Worm (Caenorhabditis elegans) whole organism, late embryonic: ENCODE data around the gene B0563.7.
"Not testable (repeated sequence)": the region's sequence is repeated elsewhere in the genome, so short reads cannot be mapped to it uniquely, and the experiment has no call there.

ENCODE experiments used
- K02D7.2 ChIP-seq: sonication (generic microtip); optimal IDR thresholded peaks from 2 replicates; lab custom pipeline; 2017; ENCODE audit warnings: mild to moderate bottlenecking, missing genetic modification characterization, missing compliant biosample characterization
- ceh-24 ChIP-seq: sonication (generic microtip); optimal IDR thresholded peaks from 2 replicates; lab custom pipeline; 2016; ENCODE audit warnings: mild to moderate bottlenecking, missing genetic modification characterization, missing compliant biosample characterization
- ceh-34 ChIP-seq: sonication (generic microtip); optimal IDR thresholded peaks from 2 replicates; lab custom pipeline; 2016; ENCODE audit warnings: mild to moderate bottlenecking, missing genetic modification characterization, missing compliant biosample characterization
- fkh-6 ChIP-seq: sonication (generic microtip); optimal IDR thresholded peaks from 2 replicates; lab custom pipeline; 2016; ENCODE audit warnings: missing genetic modification characterization, missing compliant biosample characterization

DNA sequence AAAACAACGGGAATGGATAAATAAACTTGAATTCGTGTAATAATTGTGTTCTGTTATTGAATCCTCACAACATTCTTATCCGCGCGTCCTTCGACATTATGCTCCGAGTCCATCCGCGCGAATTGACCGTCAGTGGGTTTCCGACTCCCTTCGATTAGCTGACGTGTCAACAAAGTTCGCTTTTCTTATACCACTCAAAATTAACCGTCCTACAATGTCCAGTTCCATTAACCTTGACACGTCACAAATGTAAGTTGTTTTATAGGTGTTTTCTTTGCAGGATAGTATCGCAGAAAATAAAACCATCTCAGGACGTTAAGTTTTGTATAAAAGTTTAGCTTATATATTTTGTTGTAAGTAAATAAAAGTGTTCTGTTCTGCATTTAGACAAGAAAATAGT lies 49.4 kb upstream of the B0563.7 start, which contains the start of gene crb-3:
- not testable (repeated sequence) for TF ChIP-seq ceh-34; fkh-6 (tag; lab: Kevin White, UChicago); K02D7.2 (tag; lab: Kevin White, UChicago); ceh-24
